Fruit fly (Drosophila melanogaster) whole organism, prepupa: ENCODE data around the gene CG33269.

Source experiments
- CG7368 ChIP-seq: fragments of 200-800 bp; sonication (Bioruptor generic); optimal IDR thresholded peaks from 3 replicates; lab custom pipeline; 2016; ENCODE audit warnings: missing biosample characterization, missing genetic modification characterization
- Gug ChIP-seq: fragments of 200-800 bp; sonication (Bioruptor generic); IDR thresholded peaks from 2 replicates; pipeline ENCODE4 v1.3.6; 2022; ENCODE audit warnings: missing biosample characterization, missing genetic modification characterization
- fd85E ChIP-seq: fragments of 200-800 bp; sonication (Bioruptor generic); optimal IDR thresholded peaks from 3 replicates; lab custom pipeline; 2016; ENCODE audit warnings: missing biosample characterization, missing genetic modification characterization

dm6 chr3L:11578847-11579246, 3.1 kb downstream of the CG33269 start:
- TF ChIP-seq Gug (GFP tag; lab: Robert Waterston, UW) (no peak), fd85E (GFP tag; lab: Kevin White, UChicago) (no peak), CG7368 (GFP tag; lab: Kevin White, UChicago) (no peak)
